Fruit fly (Drosophila melanogaster) whole organism, larva: Measurements from ENCODE around the gene Mau2.

Source experiments
- noc ChIP-seq: fragments of 200-800 bp; sonication (Bioruptor generic); optimal IDR thresholded peaks from 3 replicates; lab custom pipeline; 2019; ENCODE audit warnings: missing biosample characterization, mild to moderate bottlenecking, missing genetic modification characterization, moderate library complexity

Gene Mau2

DNA sequence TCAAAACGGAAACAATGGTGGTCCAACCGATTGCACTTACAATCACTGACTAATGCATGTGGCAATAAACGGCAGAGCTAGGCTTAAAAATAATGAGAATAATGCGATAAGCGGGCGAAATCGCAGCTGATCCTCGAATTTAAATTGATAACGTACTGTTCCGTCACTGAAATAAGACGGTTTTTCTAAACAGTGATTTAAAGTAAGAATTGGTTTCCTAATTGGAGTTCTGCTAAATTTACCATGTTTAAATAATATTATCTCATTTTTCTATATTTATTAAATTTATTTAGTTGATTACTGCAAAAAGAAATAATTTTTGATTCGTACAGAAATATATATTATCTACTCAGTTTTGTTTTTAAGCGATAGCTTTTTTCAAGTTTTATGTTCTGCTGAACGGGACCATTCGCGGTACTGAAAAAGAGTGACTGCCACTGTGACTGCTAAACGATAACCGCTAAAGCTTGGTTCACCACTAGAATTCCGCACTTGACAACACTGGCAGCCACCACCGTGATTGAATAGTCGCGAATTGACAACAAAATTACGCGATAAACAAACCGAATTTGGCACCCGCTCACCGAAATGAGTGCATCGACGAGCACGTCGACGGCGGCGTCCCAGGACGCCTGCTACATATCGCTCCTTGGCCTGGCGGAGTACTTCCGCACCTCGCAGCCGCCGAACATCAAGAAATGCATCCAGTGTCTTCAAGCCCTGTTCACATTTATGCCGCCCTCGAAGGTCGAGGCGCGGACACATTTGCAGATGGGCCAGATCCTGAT is at the start of gene Mau2, which contains the start of gene Spn88Eb:
Gene Mau2 (plus strand): TSS at position 493 of the 788 bp plus-strand sequence.
Gene Spn88Eb (minus strand): TSS at position 51 of the 788 bp plus-strand sequence.
- TF ChIP-seq noc: peak; percentile 36

DNA sequence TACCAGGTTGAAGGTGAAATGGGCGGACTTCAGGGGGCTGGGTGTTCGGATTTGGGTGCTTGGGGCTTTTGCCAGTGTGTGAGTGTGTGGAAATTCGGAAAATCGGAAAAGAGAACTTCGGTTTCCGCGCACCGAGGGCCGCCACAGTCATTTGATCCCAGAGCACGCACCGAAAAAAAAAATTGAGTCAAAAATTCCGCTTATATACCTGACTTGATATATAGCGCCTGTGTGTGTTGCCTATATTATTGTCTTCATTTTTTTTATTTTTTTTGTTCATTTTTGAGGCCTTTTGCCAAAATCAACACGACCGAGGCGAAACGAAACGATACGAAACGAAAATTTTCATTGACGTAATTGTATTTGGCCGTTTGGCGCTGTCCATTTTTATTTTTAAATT is 31.8 kb upstream of the Mau2 start:
- TF ChIP-seq noc: no peak

DNA sequence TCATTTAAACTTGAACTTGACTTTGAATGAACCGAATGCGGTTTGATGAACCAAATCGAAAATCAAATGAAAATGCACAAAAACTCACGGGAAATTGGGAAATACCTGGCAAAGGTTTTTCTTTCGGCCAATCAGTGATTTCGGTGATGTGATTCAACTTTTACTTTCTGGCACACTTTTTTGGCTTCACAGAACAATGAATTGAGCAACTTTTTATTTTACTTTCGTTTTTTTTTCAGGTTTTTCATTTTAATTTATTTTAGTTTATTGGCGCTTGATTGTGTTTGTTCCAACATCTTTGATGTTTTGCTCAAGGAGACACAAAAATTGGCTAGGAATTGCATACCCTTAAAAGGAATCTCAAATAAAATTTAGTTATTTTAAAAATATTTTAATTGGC is 27.5 kb upstream of the Mau2 start, which contains the start of gene Mf:
Gene Mf (minus strand): TSS at position 44 of the 400 bp plus-strand sequence.
- TF ChIP-seq noc: no peak

DNA sequence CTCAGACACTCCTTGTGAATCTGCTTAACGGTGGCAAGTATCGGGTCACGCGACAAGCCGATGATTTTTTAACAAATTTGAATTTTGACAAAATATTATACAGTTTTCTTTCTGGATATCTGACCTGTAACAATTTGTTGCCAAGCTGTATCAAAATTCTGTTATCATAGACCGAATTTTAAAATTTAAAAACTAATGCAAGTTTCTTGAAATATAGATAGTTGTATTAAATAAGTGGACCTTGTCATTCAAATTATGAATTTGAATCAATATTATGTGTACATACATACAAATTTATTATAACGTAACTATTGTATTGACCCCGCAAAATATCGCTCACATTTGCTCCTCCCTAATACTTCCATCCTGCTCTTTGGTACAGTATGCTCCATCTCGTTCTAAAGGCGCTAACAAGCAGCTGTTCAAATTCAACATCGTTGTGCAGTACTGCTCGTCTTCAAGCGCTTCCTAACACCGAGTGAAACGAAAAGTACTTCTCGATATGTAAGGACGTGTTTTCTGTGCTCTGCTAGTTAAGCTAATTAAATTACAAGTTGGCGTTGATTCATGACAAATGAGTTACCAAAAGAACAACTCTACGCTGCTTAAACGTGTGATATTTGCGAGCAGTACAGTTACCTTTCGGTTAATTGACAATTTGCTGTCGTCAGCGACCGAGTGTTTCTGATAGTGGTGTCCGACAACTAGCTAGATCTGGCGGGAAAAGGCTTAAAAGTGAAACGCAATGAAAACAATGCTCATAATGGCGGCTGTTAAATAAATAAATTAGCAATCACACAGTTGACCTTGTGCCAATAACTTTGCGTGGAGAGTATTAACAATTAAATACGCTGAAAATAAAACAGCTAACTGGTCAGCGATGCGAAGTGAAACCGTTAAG is 12.6 kb upstream of the Mau2 start, which contains the start of the genes Kpc1 and CG42542:
Gene Kpc1 (minus strand): TSS at position 77 of the 901 bp plus-strand sequence.
Gene CG42542 (plus strand): TSS at position 465 of the 901 bp plus-strand sequence.
- peak; percentile 32 for TF ChIP-seq noc

DNA sequence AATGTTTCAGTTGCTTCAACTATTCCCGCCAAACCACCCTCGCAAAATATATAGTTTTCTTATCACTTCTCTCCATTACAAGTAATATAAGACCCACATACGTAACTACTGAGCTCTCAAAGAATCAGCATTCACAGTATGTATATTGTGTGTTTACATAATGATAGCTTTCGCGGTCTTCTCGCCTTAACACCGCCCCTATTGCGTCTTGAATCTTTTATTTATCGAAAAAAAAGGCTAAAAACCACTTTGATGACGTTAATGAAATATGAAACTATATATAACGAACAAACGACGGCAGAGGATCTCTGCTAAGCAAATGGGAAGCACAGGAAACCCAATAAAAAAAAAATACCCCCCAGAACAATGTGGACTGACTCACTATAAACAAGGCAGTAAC is 11.6 kb upstream of the Mau2 start:
- no peak for TF ChIP-seq noc

DNA sequence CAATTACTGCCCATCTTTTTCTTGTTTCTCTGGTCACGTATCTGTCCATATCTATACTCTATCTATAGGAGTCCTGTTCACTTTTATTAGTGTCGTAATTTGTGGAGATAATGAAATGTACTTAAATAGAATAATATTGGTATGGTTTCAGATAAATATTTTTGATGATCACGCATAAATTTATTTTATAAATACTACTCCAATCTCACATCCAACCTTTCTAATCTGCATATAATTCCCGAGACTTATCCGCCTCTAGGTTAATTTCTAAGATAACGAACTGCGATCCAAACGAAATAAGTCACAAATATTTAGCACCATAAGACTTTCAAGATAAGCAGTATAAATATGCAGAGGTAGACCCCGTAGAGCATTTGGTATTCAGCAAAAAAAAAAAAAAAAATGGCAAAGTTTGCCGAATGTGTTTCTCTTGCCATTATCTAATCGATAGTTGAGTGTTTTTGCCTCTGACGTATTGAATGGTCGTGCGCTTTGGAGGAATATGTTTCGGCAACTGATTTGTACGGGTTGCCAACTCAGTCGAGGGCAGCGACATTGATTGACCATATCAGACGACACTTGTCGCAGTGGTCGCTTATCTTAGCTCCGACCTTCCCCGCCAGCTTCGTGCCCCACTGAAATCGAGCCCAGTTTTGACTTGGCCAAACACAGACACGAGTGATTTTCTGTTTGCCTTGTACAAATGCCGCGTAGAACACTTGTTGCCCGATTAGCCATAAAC is 10.8 kb upstream of the Mau2 start:
- peak; percentile 82 for TF ChIP-seq noc

DNA sequence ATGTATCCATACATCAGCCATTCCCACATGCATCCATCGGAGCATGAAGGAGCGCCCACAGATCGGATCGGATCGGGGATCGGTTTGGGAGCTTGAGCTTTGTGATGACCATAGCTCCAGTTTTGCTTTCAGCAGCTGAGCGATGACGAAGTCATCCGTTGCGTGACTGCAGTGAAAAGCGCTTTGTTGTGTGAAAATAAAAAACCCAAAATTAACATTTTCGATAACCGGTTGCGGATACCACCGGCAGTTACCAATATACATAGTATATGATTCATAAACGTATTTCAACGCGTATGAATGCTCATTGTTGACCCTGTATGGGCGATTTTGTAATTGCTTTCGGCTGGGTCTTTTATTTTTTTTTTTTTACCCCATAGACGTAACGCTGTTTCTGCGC is 3.8 kb upstream of the Mau2 start:
- no peak for TF ChIP-seq noc

DNA sequence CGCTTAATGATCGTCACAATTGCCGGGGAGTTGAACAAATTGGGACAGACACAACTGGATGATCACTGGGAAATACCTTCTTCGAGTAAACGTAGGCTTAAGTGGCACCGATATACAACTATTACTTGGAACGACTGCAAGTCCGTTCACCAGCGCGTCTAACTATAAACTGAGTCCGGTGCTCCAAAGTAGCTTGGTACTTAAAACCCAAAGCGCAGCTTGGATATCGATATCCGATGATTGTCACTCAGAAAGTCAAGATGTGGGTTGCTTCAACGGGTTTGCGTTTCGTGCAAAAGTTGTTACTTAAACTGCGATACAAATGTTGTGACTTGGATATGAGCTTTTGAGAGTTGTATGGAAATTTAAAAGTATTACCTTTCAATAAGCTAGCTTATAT is 2.7 kb upstream of the Mau2 start, which contains the start of gene Spn88Ea:
Gene Spn88Ea (minus strand): TSS at position 175 of the 400 bp plus-strand sequence.
- TF ChIP-seq noc: no peak

DNA sequence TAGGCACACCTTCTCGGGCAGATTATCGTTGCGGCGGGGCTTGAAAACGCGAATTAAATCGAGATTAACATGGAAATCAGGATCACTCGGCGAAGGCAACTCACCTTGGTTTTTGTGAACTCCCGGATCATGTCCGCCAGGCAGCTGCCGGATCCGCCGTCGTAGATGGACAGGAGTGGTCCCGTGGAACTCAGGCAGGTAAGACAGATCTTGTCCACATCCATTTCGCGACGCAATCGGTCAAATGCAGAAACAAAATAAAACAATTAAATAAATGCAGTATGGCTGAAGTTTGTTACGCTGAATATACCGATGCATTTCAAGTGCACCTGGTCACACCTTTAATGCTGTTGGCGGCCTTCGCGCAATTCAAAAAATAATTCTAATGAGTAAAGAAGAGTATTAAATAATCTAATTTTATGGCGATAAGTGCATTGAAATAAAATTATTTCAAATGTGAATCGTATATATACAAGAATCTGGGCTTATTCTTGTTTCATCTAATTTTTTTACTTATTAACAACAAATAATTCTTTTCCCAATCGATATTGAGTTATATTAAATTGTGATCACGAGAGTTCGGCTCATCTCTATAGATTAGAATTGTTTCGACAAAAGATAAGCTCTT is 4.5 kb downstream of the Mau2 start, which contains the start of the genes CG6654 and CG4210:
Gene CG6654 (minus strand): TSS at position 297 of the 628 bp plus-strand sequence.
Gene CG4210 (plus strand): TSS at position 613 of the 628 bp plus-strand sequence.
- peak; percentile 57 for TF ChIP-seq noc

DNA sequence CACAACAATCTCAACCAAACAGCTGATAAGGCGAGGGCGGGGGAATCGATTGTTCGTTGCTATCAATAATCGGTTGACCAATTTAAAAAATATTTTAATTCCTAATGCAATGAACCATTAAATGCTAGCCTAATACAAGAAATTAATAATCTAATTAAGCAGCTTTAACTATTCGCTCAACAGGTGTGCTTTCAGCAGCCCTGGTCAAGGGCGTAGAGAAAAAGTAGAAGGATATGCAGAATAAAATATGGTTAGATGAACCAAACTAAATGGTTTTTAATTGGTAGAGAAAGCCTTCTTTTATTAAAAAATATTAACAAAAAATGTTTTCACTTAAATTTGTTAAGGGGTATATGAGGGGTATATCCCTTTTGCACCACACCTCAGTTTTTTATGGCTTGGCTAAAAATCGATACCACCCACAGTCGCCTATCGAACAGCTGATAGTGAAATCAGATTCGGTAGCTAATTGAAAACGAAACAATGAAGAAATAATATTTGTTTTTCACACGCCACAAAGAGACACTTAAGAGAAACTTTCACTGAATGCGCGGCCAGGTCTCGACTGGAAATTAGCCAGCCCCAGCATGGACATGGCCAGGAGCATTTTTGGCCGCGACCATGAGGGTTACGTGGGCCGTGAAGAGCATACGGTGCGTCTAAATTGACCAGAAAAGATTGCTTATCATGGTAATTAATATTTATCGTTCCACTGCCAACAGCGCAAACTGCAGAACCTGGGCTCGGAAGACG is 10.0 kb downstream of the Mau2 start, which contains the start of the genes SIDL and CG12241:
Gene SIDL (minus strand): TSS at position 51 of the 753 bp plus-strand sequence.
Gene CG12241 (plus strand): TSS at position 433 of the 753 bp plus-strand sequence.
- TF ChIP-seq noc: peak; percentile 73

DNA sequence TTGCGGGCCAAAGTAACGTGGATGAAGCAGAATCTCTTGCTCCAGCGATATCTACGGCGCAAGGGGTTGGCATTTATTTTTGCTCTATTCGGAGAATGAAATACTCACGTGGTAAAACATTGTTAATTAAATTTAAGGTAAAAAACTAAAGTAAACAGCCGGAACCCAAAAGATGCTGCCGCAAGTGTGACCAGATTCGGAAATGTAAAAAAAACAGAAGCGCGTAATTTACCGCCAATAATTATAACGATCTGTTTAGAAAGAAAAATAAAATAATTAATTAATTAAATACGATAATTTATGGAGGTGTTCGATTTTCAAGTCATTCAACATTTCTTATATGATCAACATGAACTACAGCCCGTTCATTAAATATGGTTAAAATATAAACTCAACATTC is 14.0 kb downstream of the Mau2 start, which contains the start of gene Polr2G:
Gene Polr2G (minus strand): TSS at position 208 of the 400 bp plus-strand sequence.
- TF ChIP-seq noc: no peak

DNA sequence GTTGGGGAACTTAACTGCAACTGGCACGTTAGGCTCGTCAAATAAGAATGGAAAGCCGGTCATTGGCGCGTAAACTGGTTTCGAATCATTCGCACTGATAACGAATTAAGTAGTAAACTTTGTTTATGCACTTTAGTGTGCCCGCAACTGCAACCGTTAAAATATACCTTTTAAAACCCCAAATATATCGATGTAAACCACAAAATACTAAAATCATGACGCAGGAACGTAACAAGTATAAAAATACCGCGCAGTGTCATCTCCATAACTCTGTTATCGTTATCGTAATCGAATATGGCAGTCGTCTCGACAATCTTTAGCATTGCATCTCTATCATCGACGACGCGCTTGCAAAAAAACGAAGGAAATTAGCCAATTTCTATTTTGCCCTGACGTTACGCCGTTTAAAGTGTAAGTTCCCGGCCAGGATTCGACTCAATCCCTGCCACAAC is 16.3 kb downstream of the Mau2 start, which contains the start of the genes CG31344 and Caf1-55:
Gene CG31344 (minus strand): TSS at position 51 of the 452 bp plus-strand sequence.
Gene Caf1-55 (plus strand): TSS at position 298 of the 452 bp plus-strand sequence.
- no peak for TF ChIP-seq noc

DNA sequence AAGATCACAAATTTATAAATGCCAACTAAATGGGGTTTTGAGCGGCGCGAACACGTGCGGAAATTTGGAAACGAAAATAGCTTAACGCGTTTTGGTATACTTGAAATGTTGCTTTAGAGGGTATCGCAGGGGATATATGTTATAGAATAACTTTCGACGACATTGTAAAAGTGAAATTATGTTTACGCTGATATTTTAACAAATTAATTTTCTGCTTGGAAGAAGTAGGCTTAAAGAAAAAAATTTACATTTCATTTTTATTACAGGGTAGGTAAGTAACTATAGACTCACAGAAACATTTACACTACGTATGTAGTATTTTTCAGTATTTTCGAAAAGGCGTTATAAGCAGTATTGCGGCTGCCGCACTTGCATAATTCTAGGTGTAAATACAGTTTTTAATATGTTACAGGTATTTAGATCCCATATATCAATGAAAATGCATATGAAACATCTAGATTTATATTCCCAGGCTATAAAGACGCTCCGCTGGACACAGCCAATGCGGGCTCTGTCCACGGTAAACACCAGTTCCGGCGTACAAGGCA is 20.4 kb downstream of the Mau2 start, which contains the start of the genes Art3 and mRpS10:
Gene Art3 (minus strand): TSS at position 80 of the 548 bp plus-strand sequence.
Gene mRpS10 (plus strand): TSS at position 337 of the 548 bp plus-strand sequence.
- peak; percentile 100 for TF ChIP-seq noc

DNA sequence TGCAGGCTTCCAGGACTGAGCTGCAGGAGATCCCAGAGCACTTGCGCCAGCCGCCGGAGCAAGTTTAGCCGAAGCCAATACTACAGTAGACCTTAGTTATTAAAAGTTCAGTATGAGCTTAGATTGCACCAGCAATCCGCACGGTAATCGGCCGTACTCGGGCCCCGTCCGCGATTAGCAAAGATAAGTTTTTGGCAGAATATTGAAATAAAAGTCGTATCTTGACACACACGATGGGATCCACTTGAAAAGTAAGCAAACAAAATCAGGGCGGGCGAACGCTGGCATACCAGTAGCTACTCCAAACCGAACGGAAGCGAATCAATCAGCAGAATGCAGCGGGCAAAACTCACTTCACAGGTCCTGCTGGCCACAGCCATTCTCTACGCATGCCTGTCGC is 21.3 kb downstream of the Mau2 start, which contains the start of gene CG34316:
Gene CG34316 (plus strand): TSS at position 301 of the 400 bp plus-strand sequence.
- no peak for TF ChIP-seq noc
